Worm (Caenorhabditis elegans) whole organism, L1 larva: ENCODE data around the gene srxa-18.
A peak's percentile ranks its signal among the peaks of the same experiment; 100 is the strongest.

Experiments
- C34B4.2 ChIP-seq: sonication (generic microtip); optimal IDR thresholded peaks from 2 replicates; lab custom pipeline; 2017; ENCODE audit warnings: mild to moderate bottlenecking, missing genetic modification characterization, missing compliant biosample characterization
- aha-1 ChIP-seq: fragments of 150-350 bp; optimal IDR thresholded peaks from 2 replicates; lab custom pipeline; 2014; ENCODE audit warnings: missing biosample characterization, missing genetic modification characterization
- aly-2 ChIP-seq: fragments of 150-350 bp; optimal IDR thresholded peaks from 2 replicates; lab custom pipeline; 2014; ENCODE audit warnings: missing biosample characterization, missing genetic modification characterization
- blmp-1 ChIP-seq: fragments of 150-350 bp; optimal IDR thresholded peaks from 2 replicates; lab custom pipeline; 2014; ENCODE audit warnings: missing biosample characterization, missing genetic modification characterization
- ceh-63 ChIP-seq: fragments of 200-800 bp; sonication (Bioruptor generic); optimal IDR thresholded peaks from 2 replicates; lab custom pipeline; 2018; ENCODE audit warnings: mild to moderate bottlenecking, missing genetic modification characterization, missing compliant biosample characterization
- ceh-8 ChIP-seq: fragments of 200-800 bp; sonication (Bioruptor generic); optimal IDR thresholded peaks from 2 replicates; lab custom pipeline; 2018; ENCODE audit warnings: mild to moderate bottlenecking, missing genetic modification characterization, moderate library complexity, missing compliant biosample characterization
- ceh-88 ChIP-seq: fragments of 200-800 bp; sonication (Bioruptor generic); IDR thresholded peaks from 2 replicates; pipeline ENCODE4 v1.3.6; 2022; ENCODE audit warnings: missing genetic modification characterization, missing compliant biosample characterization
- dpl-1 ChIP-seq, 3 experiments: fragments of 150-350 bp in 2 of 3; sonication (generic microtip) in 1 of 3; optimal IDR thresholded peaks; 2 replicates each; lab custom pipeline; 2014 to 2017; ENCODE audit warnings: missing biosample characterization in 3 of 3, missing genetic modification characterization in 3 of 3, missing genetic modification reagents in 3 of 3
- dsc-1 ChIP-seq: sonication (generic microtip); optimal IDR thresholded peaks from 2 replicates; lab custom pipeline; 2016; ENCODE audit warnings: mild to moderate bottlenecking, missing genetic modification characterization, missing compliant biosample characterization
- elt-2 ChIP-seq: sonication (generic microtip); optimal IDR thresholded peaks from 2 replicates; lab custom pipeline; 2016; ENCODE audit warnings: missing genetic modification characterization, mild to moderate bottlenecking, inconsistent platforms, missing compliant biosample characterization, missing genetic modification reagents
- elt-3 ChIP-seq, 6 experiments: fragments of 150-350 bp in 1 of 6; sonication (generic microtip); optimal IDR thresholded peaks; 2 replicates each; lab custom pipeline; 2017 to 2018; ENCODE audit warnings: missing biosample characterization in 6 of 6, missing genetic modification characterization in 6 of 6, inconsistent platforms in 1 of 6
- fkh-10 ChIP-seq: sonication (generic microtip); optimal IDR thresholded peaks from 2 replicates; lab custom pipeline; 2017; ENCODE audit warnings: missing biosample characterization, missing genetic modification reagents, missing genetic modification characterization
- fos-1 ChIP-seq: fragments of 150-350 bp; optimal IDR thresholded peaks from 2 replicates; lab custom pipeline; 2014; ENCODE audit warnings: missing biosample characterization, missing genetic modification characterization
- jun-1 ChIP-seq: fragments of 150-350 bp; optimal IDR thresholded peaks from 2 replicates; lab custom pipeline; 2014; ENCODE audit warnings: missing biosample characterization, missing genetic modification reagents, missing genetic modification characterization
- lin-15B ChIP-seq: fragments of 150-350 bp; sonication (generic microtip); optimal IDR thresholded peaks from 3 replicates; lab custom pipeline; 2014; ENCODE audit warnings: missing biosample characterization, missing genetic modification characterization
- lin-35 ChIP-seq, 2 experiments: fragments of 150-350 bp; optimal IDR thresholded peaks; 2 replicates each; lab custom pipeline; 2014; ENCODE audit warnings: missing biosample characterization in 2 of 2, missing genetic modification characterization in 2 of 2, missing genetic modification reagents in 2 of 2
- lsy-2 ChIP-seq, 2 experiments: fragments of 150-350 bp; optimal IDR thresholded peaks; 2 replicates each; lab custom pipeline; 2014; ENCODE audit warnings: missing biosample characterization in 2 of 2, missing genetic modification characterization in 2 of 2
- mdl-1 ChIP-seq, 2 experiments: fragments of 150-350 bp; optimal IDR thresholded peaks; 2 replicates each; lab custom pipeline; 2014 to 2017; ENCODE audit warnings: missing biosample characterization in 2 of 2, missing genetic modification characterization in 2 of 2, inconsistent platforms in 1 of 2
- mef-2 ChIP-seq: fragments of 150-350 bp; optimal IDR thresholded peaks from 2 replicates; lab custom pipeline; 2014; ENCODE audit warnings: missing biosample characterization, missing genetic modification characterization
- nhr-19 ChIP-seq: fragments of 200-800 bp; sonication (Bioruptor generic); conservative IDR thresholded peaks from 2 replicates; pipeline ENCODE4 v1.3.6; 2022; ENCODE audit warnings: missing genetic modification characterization, missing compliant biosample characterization
- nhr-20 ChIP-seq: sonication (generic microtip); optimal IDR thresholded peaks from 2 replicates; lab custom pipeline; 2016; ENCODE audit warnings: mild to moderate bottlenecking, missing genetic modification characterization, missing compliant biosample characterization
- nhr-237 ChIP-seq: fragments of 150-350 bp; optimal IDR thresholded peaks from 2 replicates; lab custom pipeline; 2014; ENCODE audit warnings: missing biosample characterization, missing genetic modification characterization
- nhr-28 ChIP-seq: fragments of 150-350 bp; optimal IDR thresholded peaks from 2 replicates; lab custom pipeline; 2014; ENCODE audit warnings: missing biosample characterization, missing genetic modification characterization
- nhr-76 ChIP-seq: sonication (generic microtip); optimal IDR thresholded peaks from 2 replicates; lab custom pipeline; 2017; ENCODE audit warnings: missing biosample characterization, missing genetic modification characterization
- pag-3 ChIP-seq: sonication (generic microtip); optimal IDR thresholded peaks from 2 replicates; lab custom pipeline; 2017; ENCODE audit warnings: missing genetic modification characterization, mild to moderate bottlenecking, missing compliant biosample characterization, antibody characterized with exemption, borderline replicate concordance; ENCODE audit not compliant: insufficient read depth
- rnt-1 ChIP-seq: sonication (generic microtip); optimal IDR thresholded peaks from 2 replicates; lab custom pipeline; 2016; ENCODE audit warnings: mild to moderate bottlenecking, missing genetic modification characterization, moderate library complexity, missing compliant biosample characterization
- vab-15 ChIP-seq: sonication (generic microtip); optimal IDR thresholded peaks from 2 replicates; lab custom pipeline; 2017; ENCODE audit warnings: missing genotype, mild to moderate bottlenecking, missing genetic modification characterization, missing compliant biosample characterization
- xbp-1 ChIP-seq: sonication (generic microtip); optimal IDR thresholded peaks from 2 replicates; lab custom pipeline; 2016; ENCODE audit warnings: missing genetic modification characterization, missing compliant biosample characterization
- zag-1 ChIP-seq: fragments of 150-350 bp; optimal IDR thresholded peaks from 2 replicates; lab custom pipeline; 2014; ENCODE audit warnings: missing biosample characterization, missing genetic modification characterization
- ztf-11 ChIP-seq, 2 experiments: sonication (generic microtip); optimal IDR thresholded peaks; 2 replicates each; lab custom pipeline; 2016 to 2017; ENCODE audit warnings: missing genetic modification characterization in 2 of 2, missing biosample characterization in 1 of 2, missing compliant biosample characterization in 1 of 2

Gene srxa-18

DNA sequence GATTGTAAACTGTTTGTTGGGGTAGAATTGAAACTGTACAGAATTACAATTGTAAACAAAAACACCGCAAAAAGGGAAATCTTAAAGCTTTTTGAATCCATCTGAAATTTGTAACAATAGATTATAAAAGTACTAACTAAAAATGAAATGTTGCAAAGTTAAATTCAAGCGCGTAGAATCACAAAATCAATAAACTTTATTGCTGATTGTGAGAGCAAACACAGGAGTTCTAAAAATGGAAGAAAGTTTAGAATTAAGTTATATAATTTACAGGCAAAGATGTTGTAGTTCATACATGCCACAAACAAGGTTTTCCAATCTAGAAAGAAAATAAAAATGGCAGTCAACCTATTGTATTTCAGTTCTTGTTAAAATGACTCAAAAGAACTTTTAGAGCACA is 8.6 kb downstream of the srxa-18 start, which contains the start of gene C08B6.3:
TSS of gene C08B6.3 (minus strand) at position 101 of the 400 bp plus-strand sequence.
- TF ChIP-seq nhr-237 (tag; lab: Kevin White, UChicago) (no peak), nhr-19 (GFP tag; lab: Robert Waterston, UW) (no peak)

DNA sequence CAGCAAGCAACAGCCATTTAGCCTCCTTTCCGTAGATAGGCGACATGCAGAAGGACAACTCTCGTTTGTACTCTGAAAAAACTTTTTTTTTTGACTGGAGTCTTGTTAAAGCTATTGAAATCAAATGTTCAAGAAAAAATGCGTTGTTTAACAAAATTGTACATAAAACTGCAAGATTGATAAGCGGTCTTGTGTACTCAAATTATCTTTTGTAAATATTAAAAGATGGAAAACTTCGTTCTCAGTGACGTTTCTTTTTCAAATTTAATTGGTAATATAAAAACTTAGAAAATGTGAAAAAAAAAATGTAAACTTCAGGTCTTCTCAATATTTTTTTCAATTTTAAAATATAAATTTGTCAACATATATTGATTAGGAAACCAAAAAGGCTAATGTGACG is 9.7 kb downstream of the srxa-18 start:
- TF ChIP-seq zag-1 (tag; lab: Kevin White, UChicago) (no peak), dpl-1 (GFP tag; optimal IDR thresholded peaks at IDR 0.05; lab: Kevin White, UChicago) (no peak), nhr-28 (no peak), vab-15 (no peak), rnt-1 (no peak), blmp-1 (no peak), mdl-1 (tag; optimal IDR thresholded peaks at IDR 0.05; lab: Kevin White, UChicago) (no peak), aha-1 (tag; lab: Kevin White, UChicago) (no peak), pag-3 (no peak)
- TF ChIP-seq, all 84 proteins: peak for 0

DNA sequence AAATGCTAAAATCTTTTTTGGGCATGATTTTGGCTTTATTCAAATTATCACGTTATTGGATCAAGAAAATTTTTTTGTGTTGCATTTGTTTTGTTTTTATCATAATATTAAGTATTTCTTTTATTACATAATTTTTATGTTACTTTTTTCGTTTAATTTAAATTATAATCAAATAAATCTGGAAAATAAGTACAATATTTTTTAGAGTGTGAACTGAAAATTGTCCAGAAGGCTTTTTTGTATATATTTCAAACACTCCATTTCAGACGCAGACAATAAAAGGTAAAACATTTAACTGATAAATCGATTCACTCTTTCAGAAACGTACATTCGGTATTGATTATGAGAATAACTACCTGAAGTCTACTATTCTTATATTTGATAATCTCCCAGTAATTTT is 13.5 kb downstream of the srxa-18 start, which contains the start of gene C08B6.11:
TSS of gene C08B6.11 (plus strand) at position 301 of the 400 bp plus-strand sequence.
- no peak for TF ChIP-seq ceh-63 (GFP tag; lab: Kevin White, UChicago)
- TF ChIP-seq dpl-1 (GFP tag; optimal IDR thresholded peaks at IDR 0.05; lab: Kevin White, UChicago), result no peak
- no peak for TF ChIP-seq mdl-1 (tag; optimal IDR thresholded peaks at IDR 0.05; lab: Kevin White, UChicago)
- no peak for TF ChIP-seq lsy-2 (tag; optimal IDR thresholded peaks at IDR 0.05; lab: Kevin White, UChicago)
- TF ChIP-seq nhr-20, result no peak
- TF ChIP-seq xbp-1 (tag; lab: Kevin White, UChicago), result no peak
- no peak for TF ChIP-seq fkh-10 (GFP tag; lab: Kevin White, UChicago)
- no peak for TF ChIP-seq blmp-1
- TF ChIP-seq mef-2 (tag; lab: Kevin White, UChicago), result no peak
- TF ChIP-seq nhr-76 (tag; lab: Kevin White, UChicago), result no peak
- TF ChIP-seq jun-1 (tag; lab: Kevin White, UChicago), result no peak
- TF ChIP-seq C34B4.2, result no peak
- no peak for TF ChIP-seq lin-15B
- no peak for TF ChIP-seq ceh-8
- TF ChIP-seq fos-1 (tag; lab: Kevin White, UChicago), result no peak
- TF ChIP-seq ztf-11 (tag; optimal IDR thresholded peaks at IDR 0.05; lab: Kevin White, UChicago), result no peak
- no peak for TF ChIP-seq aha-1 (tag; lab: Kevin White, UChicago)

DNA sequence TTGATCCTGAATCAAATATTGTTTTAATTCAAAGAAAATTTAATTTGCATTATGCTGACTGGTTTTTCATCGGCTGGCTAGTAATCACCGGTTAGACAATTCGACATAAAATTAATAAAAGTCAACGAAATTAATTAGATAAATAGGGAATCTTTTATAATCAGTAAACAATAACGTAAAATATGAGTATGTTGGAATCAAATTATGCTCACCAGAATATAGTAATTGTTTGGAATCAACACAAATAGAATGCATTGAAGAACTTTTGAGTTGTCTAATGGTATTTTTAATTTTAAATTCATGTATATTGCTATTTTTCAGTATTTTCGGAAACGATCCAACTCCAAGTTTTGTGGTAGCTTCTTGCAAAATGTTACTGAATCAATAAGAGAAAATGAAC is 15.4 kb downstream of the srxa-18 start, which contains the start of gene C08B6.2:
TSS of gene C08B6.2 (plus strand) at position 301 of the 400 bp plus-strand sequence.
- TF ChIP-seq lin-35 (GFP tag; optimal IDR thresholded peaks at IDR 0.05; lab: Kevin White, UChicago) (no peak), dsc-1 (tag; lab: Kevin White, UChicago) (no peak), ceh-88 (GFP tag; lab: Robert Waterston, UW) (no peak)

DNA sequence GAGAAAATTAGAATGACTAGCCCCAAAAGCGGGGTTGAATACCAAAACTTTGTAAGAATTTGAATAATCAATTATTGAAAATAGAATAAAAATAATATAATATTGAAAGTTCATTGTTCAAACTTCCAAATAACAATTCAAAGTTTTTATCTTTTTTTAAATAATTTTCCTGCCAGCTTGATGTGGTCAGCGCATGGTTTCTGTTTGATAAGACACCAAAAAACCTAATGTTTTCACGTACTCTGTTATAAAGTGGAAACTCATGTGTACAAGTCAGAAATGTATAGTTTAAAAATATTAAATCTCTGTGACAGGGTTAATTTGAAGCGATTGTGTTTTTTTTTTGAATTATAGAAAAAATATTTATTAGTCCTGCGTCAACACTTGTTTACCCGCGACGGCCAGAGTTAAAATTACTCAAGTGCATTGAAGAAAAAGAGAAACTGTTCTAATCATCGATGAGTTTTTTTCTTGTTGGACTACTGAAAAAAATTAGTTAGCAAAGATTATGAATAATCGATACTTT is 15.9 kb downstream of the srxa-18 start, which contains the start of gene ugt-17:
TSS of gene ugt-17 (minus strand) at position 180 of the 526 bp plus-strand sequence.
- TF ChIP-seq elt-3 (tag; optimal IDR thresholded peaks at IDR 0.05; lab: Kevin White, UChicago), result no peak
- peak; percentile 53 for TF ChIP-seq elt-2 (tag; lab: Kevin White, UChicago)

DNA sequence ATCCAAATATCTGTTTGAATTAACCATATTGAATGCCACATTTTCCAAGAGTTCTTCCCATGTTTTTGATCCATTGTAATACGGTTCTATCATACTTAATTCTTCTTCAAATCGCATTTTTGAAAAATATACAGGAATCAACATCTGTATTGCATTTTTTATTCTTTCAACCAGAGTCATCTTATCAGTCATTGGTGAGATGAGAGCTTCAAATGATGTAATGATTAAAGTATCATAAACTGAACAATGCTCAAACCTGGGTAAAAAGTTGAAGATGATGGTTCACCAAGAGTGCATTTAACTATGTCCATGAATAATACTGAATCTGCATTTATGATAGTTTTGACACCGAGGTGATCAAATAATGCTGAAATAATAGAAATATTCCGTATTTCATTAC is 17.0 kb downstream of the srxa-18 start:
- TF ChIP-seq aly-2 (no peak), elt-2 (tag; lab: Kevin White, UChicago) (peak; percentile 26)
- TF ChIP-seq, all 84 proteins: peak for 1
